Worm (Caenorhabditis elegans): Measurements from ENCODE around the gene catp-5.

Gene catp-5

ce11 chrX:8089916-8090315 lies 8.7 kb downstream of the catp-5 start (continued):
- TF ChIP-seq fos-1 (tag; optimal IDR thresholded peaks at IDR 0.05) (no peak), egl-27 (tag; optimal IDR thresholded peaks at IDR 0.05) (no peak), F49E8.2 (tag; optimal IDR thresholded peaks at IDR 0.05; ENCODE audit: borderline replicate concordance) (no peak)

- no peak for TF ChIP-seq Y48G9A.11 (GFP tag; IDR thresholded peaks at IDR 0.05)
- TF ChIP-seq ceh-62 (tag; optimal IDR thresholded peaks at IDR 0.05): no peak
- TF ChIP-seq ceh-28 (tag; optimal IDR thresholded peaks at IDR 0.05): no peak
- no peak for TF ChIP-seq ztf-11 (tag; optimal IDR thresholded peaks at IDR 0.05)
- TF ChIP-seq aha-1 (tag): peak; percentile 13
- no peak for TF ChIP-seq lir-3 (tag; optimal IDR thresholded peaks at IDR 0.05)
- no peak for TF ChIP-seq unc-39 (tag; optimal IDR thresholded peaks at IDR 0.05)
- peak; percentile 44 for TF ChIP-seq nhr-10 (tag; optimal IDR thresholded peaks at IDR 0.05)
- TF ChIP-seq nhr-77 (tag; optimal IDR thresholded peaks at IDR 0.05): peak; percentile 70
- TF ChIP-seq lin-29 (GFP tag; IDR thresholded peaks at IDR 0.05): no peak
- no peak for TF ChIP-seq ceh-32 (tag; optimal IDR thresholded peaks at IDR 0.05; ENCODE audit: poor library complexity)
- TF ChIP-seq pqm-1 (tag; optimal IDR thresholded peaks at IDR 0.05): peak; percentile 52
- peak; percentile 47 for TF ChIP-seq hlh-11 (tag; optimal IDR thresholded peaks at IDR 0.05)
- TF ChIP-seq zag-1 (tag; optimal IDR thresholded peaks at IDR 0.05): no peak
- TF ChIP-seq vab-7 (GFP tag; IDR thresholded peaks at IDR 0.05): no peak
- no peak for TF ChIP-seq F10B5.3 (tag; optimal IDR thresholded peaks at IDR 0.05)
- TF ChIP-seq nhr-28 (tag; optimal IDR thresholded peaks at IDR 0.05): peak; percentile 97
- TF ChIP-seq ceh-20 (GFP tag; IDR thresholded peaks at IDR 0.05): no peak
- no peak for TF ChIP-seq nhr-76 (tag; optimal IDR thresholded peaks at IDR 0.05)
- TF ChIP-seq mdt-29 (GFP tag; IDR thresholded peaks at IDR 0.05): no peak
- TF ChIP-seq spr-1 (tag; optimal IDR thresholded peaks at IDR 0.05): no peak
- TF ChIP-seq dpl-1 (GFP tag; optimal IDR thresholded peaks at IDR 0.05): no peak
- TF ChIP-seq fos-1 (tag; optimal IDR thresholded peaks at IDR 0.05): no peak
- no peak for TF ChIP-seq daf-19 (GFP tag; conservative IDR thresholded peaks at IDR 0.05)
- TF ChIP-seq mxl-3 (GFP tag; optimal IDR thresholded peaks at IDR 0.05): no peak
- TF ChIP-seq ces-1 (GFP tag; optimal IDR thresholded peaks at IDR 0.05): no peak
- TF ChIP-seq egl-43 (GFP tag; IDR thresholded peaks at IDR 0.05): no peak
- TF ChIP-seq saeg-2 (GFP tag; IDR thresholded peaks at IDR 0.05): no peak
- no peak for TF ChIP-seq spr-3 (GFP tag; optimal IDR thresholded peaks at IDR 0.05)
- no peak for TF ChIP-seq tag-97 (GFP tag; IDR thresholded peaks at IDR 0.05)
- no peak for TF ChIP-seq ceh-82 (tag; optimal IDR thresholded peaks at IDR 0.05)
- no peak for TF ChIP-seq tra-1 (GFP tag; IDR thresholded peaks at IDR 0.05)
- no peak for TF ChIP-seq php-3 (GFP tag; IDR thresholded peaks at IDR 0.05)
- TF ChIP-seq mes-2 (tag; optimal IDR thresholded peaks at IDR 0.05; ENCODE audit: poor library complexity, severe bottlenecking): peak; percentile 39
- TF ChIP-seq nhr-6 (tag; optimal IDR thresholded peaks at IDR 0.05): no peak
- TF ChIP-seq aly-2 (tag; optimal IDR thresholded peaks at IDR 0.05): no peak
- TF ChIP-seq ceh-44 (GFP tag; IDR thresholded peaks at IDR 0.05): no peak
- no peak for TF ChIP-seq daf-16 (GFP tag; optimal IDR thresholded peaks at IDR 0.05)
- TF ChIP-seq daf-16 (tag; optimal IDR thresholded peaks at IDR 0.05): peak; percentile 95
- TF ChIP-seq lin-1 (GFP tag; IDR thresholded peaks at IDR 0.05): no peak
- no peak for TF ChIP-seq sdz-12 (GFP tag; optimal IDR thresholded peaks at IDR 0.05)
- no peak for TF ChIP-seq gei-8 (GFP tag; optimal IDR thresholded peaks at IDR 0.05)
- no peak for TF ChIP-seq dmd-8 (GFP tag; IDR thresholded peaks at IDR 0.05)
- no peak for TF ChIP-seq nhr-111 (GFP tag; optimal IDR thresholded peaks at IDR 0.05)
- TF ChIP-seq Y75B8A.6 (GFP tag; IDR thresholded peaks at IDR 0.05): no peak
- TF ChIP-seq lsy-2 (tag; optimal IDR thresholded peaks at IDR 0.05): no peak
- TF ChIP-seq nhr-41 (GFP tag; IDR thresholded peaks at IDR 0.05): no peak
- no peak for TF ChIP-seq madf-9 (GFP tag; conservative IDR thresholded peaks at IDR 0.05)
- TF ChIP-seq zfp-2 (tag; optimal IDR thresholded peaks at IDR 0.05): no peak
Observed at ce11 chrX:8089266-8089909, 9.3 kb downstream of the catp-5 start.

Measured in whole organism, L4 larva.